Worm (Caenorhabditis elegans): ENCODE results near the gene tbx-2.

DNA sequence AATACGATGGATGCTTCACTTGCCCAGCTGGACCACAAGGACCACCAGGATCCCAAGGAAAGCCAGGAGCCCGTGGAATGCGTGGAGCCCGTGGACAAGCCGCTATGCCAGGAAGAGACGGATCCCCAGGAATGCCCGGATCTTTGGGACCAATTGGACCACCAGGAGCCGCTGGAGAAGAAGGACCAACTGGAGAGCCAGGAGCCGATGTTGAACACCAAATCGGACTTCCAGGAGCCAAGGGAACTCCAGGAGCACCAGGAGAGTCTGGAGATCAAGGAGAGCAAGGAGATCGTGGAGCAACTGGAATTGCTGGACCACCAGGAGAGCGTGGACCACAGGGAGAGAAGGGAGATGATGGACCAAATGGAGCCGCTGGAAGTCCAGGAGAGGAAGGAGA is 28.1 kb downstream of the tbx-2 start:
- TF ChIP-seq pha-4 (tag; optimal IDR thresholded peaks at IDR 0.05), result no peak
- TF ChIP-seq ceh-16 (tag; optimal IDR thresholded peaks at IDR 0.05), result no peak
- TF ChIP-seq nhr-12 (tag; optimal IDR thresholded peaks at IDR 0.05), result no peak
- no peak for TF ChIP-seq nhr-11 (tag; optimal IDR thresholded peaks at IDR 0.05)
- TF ChIP-seq fkh-10 (GFP tag; optimal IDR thresholded peaks at IDR 0.05), result no peak
- no peak for TF ChIP-seq fos-1 (tag; optimal IDR thresholded peaks at IDR 0.05)
- no peak for TF ChIP-seq unc-62 (GFP tag; optimal IDR thresholded peaks at IDR 0.05)
- no peak for TF ChIP-seq lin-39 (tag; optimal IDR thresholded peaks at IDR 0.05)
- TF ChIP-seq ama-1 (optimal IDR thresholded peaks at IDR 0.05), result no peak
- TF ChIP-seq elt-1 (tag; optimal IDR thresholded peaks at IDR 0.05), result no peak
- TF ChIP-seq ceh-82 (tag; optimal IDR thresholded peaks at IDR 0.05), result no peak
- TF ChIP-seq zag-1 (tag; optimal IDR thresholded peaks at IDR 0.05), result no peak
- TF ChIP-seq pqm-1 (tag; optimal IDR thresholded peaks at IDR 0.05), result no peak
- TF ChIP-seq daf-12 (tag; optimal IDR thresholded peaks at IDR 0.05), result no peak
